Worm (Caenorhabditis elegans) whole organism, late embryonic: ENCODE measurements around the gene pcp-1.

ENCODE experiments used
- T23F11.4 ChIP-seq: fragments of 200-800 bp; sonication (Bioruptor generic); optimal IDR thresholded peaks from 2 replicates; lab custom pipeline; 2018; ENCODE audit warnings: mild to moderate bottlenecking, missing genetic modification characterization, missing compliant biosample characterization
- ama-1 ChIP-seq: fragments of 150-350 bp; optimal IDR thresholded peaks from 2 replicates; lab custom pipeline; 2014
- ceh-6 ChIP-seq: fragments of 200-800 bp; sonication (Bioruptor generic); optimal IDR thresholded peaks from 2 replicates; lab custom pipeline; 2018; ENCODE audit warnings: mild to moderate bottlenecking, missing genetic modification characterization, missing compliant biosample characterization
- ets-4 ChIP-seq: sonication (generic microtip); optimal IDR thresholded peaks from 2 replicates; lab custom pipeline; 2016; ENCODE audit warnings: missing genetic modification characterization, missing compliant biosample characterization
- lin-11 ChIP-seq: fragments of 200-800 bp; sonication (Bioruptor generic); optimal IDR thresholded peaks from 2 replicates; lab custom pipeline; 2018; ENCODE audit warnings: mild to moderate bottlenecking, missing genetic modification characterization, missing compliant biosample characterization
- nhr-11 ChIP-seq: fragments of 150-350 bp; optimal IDR thresholded peaks from 2 replicates; lab custom pipeline; 2014; ENCODE audit warnings: missing biosample characterization, missing genetic modification characterization
- pha-4 ChIP-seq: fragments of 150-350 bp; optimal IDR thresholded peaks from 2 replicates; lab custom pipeline; 2018; ENCODE audit warnings: missing biosample characterization, missing genetic modification reagents, missing genetic modification characterization
- pqm-1 ChIP-seq: sonication (generic microtip); optimal IDR thresholded peaks from 2 replicates; lab custom pipeline; 2016; ENCODE audit warnings: missing genetic modification characterization, missing compliant biosample characterization
- tbx-2 ChIP-seq: sonication (generic microtip); optimal IDR thresholded peaks from 2 replicates; lab custom pipeline; 2016; ENCODE audit warnings: missing genetic modification characterization, missing compliant biosample characterization

DNA sequence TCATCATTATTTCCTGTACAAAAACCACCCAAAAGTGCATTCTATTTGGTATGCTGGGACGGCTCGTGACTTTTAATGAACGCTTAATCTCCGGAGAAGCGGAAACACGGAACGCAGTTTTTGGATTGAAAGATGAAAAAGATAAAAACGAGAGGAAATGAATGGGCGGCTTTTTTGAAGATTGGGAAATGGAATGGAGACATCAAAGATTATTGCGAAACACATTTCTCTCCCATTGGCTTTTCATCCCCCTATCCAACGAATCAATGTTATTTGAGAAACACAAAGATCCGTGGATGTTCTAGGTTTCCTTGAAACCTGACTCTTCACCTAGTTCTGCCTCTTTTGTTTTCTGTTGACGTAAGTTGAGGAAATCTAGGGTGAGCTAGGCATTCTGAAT lies 34.3 kb upstream of the pcp-1 start:
- TF ChIP-seq lin-11 (tag; lab: Kevin White, UChicago) (no peak), nhr-11 (tag; lab: Kevin White, UChicago) (no peak), tbx-2 (tag; lab: Kevin White, UChicago) (no peak), ets-4 (no peak), T23F11.4 (GFP tag; lab: Kevin White, UChicago) (no peak), pha-4 (no peak), ama-1 (lab: Kevin White, UChicago) (no peak), ceh-6 (GFP tag; lab: Kevin White, UChicago) (no peak), pqm-1 (tag; lab: Kevin White, UChicago) (no peak)
